Fruit fly (Drosophila melanogaster): ENCODE measurements around the gene CCHa2.

DNA sequence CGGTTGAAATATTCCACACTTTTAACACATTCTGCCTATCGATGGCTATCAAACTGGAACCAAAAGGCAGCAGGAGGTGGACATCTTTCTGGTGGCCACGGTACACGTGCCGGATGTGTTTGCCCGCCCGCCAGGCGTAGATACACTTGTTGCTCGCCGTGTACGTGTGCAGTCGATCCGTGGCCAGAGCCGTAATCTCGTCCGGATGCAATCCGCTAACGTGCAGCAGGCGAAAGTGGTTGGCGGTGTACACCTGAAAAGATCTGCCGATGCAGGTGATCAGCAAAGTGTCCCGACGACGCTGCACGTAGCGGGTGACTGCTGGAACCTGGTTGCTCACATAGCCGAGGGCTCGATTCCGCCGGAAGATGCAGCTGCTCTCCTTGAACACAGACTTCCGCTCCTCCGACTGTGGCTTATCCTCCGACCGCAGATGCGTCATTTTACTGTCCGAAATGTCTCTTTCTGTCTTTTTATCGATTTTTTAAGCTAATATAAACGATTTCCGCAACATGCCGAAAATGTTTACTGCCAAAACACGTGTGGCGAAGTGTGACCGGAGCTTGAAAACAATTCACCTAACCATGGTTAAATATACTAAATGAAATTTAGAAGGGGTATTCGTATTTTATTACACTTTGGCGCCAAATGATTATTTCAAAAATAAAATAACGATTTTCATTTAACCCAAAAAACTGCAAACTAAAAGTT is 6.7 kb downstream of the CCHa2 start, which contains the start of gene CG9799:
- TF ChIP-seq Mnt (GFP tag; optimal IDR thresholded peaks at IDR 0.05) (peak; percentile 99), CG1620 (GFP tag; optimal IDR thresholded peaks at IDR 0.05) (no peak), Crg-1 (GFP tag; optimal IDR thresholded peaks at IDR 0.05) (no peak)

All from whole organism, adult.